Worm (Caenorhabditis elegans): ENCODE data around the gene C54F6.15.

C54F6.15 gene

ce11 chrV:7485000-7485399 lies 37.2 kb downstream of the C54F6.15 start, which contains the start of gene srbc-8:
Gene srbc-8 (minus strand): TSS chrV:7485100.
- TF ChIP-seq unc-62 (GFP tag; optimal IDR thresholded peaks at IDR 0.05): no peak

ce11 chrV:7480949-7481348 lies 41.2 kb downstream of the C54F6.15 start, which contains the start of gene C18B10.6:
Gene C18B10.6 (minus strand): TSS chrV:7481049.
- TF ChIP-seq unc-62 (GFP tag; optimal IDR thresholded peaks at IDR 0.05): no peak

- no peak for TF ChIP-seq unc-62 (GFP tag; optimal IDR thresholded peaks at IDR 0.05)
Observed at ce11 chrV:7478404-7478803, 43.8 kb downstream of the C54F6.15 start, which contains the start of gene str-190. Gene str-190 (minus strand): TSS chrV:7478504.

ce11 chrV:7476766-7477165 lies 45.4 kb downstream of the C54F6.15 start, which contains the start of gene srh-125:
Gene srh-125 (minus strand): TSS chrV:7476866.
- TF ChIP-seq unc-62 (GFP tag; optimal IDR thresholded peaks at IDR 0.05): no peak

- no peak for TF ChIP-seq unc-62 (GFP tag; optimal IDR thresholded peaks at IDR 0.05)
Observed at ce11 chrV:7472815-7473214, 49.4 kb downstream of the C54F6.15 start, which contains the start of gene str-28. Gene str-28 (minus strand): TSS chrV:7472915.

Data from whole organism, dauer.